ENCODE assay signal across 1 worm cellular context in the genomic region with DNA sequence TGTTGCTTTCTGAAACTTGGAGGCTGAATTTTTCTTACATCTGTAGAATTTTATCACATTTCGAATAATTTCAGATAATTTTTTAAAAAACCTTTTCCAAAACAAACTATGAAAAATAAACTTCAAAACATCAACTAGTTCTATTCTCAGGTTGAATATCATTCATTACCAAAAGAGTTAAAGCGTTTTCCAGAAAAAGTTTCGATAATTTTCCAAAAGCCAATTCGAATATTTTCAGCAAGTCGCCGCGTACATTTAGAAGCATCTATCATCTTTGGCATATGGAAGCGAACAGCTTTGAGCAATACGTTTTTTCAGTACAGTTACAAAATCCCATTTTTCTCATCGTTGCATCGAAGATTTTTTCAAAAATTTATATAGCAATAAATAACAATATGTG.
A peak's percentile ranks its signal among the peaks of the same experiment; 100 is the strongest.
TF ChIP-seq lines count a peak whose summit lies in the region.

No protein-coding gene starts in this region.

TF ChIP-seq in whole organism, L1 larva, 84 proteins besides CTCF, POLR2A, EP300 and RAD21 (continued from another document):
- TF ChIP-seq fkh-8 (tag; optimal IDR thresholded peaks at IDR 0.05; lab: Kevin White, UChicago), result no peak
- TF ChIP-seq egl-13 (tag; optimal IDR thresholded peaks at IDR 0.05; lab: Kevin White, UChicago), result no peak
- no peak for TF ChIP-seq jun-1 (tag; optimal IDR thresholded peaks at IDR 0.05; lab: Kevin White, UChicago)
- TF ChIP-seq elt-2 (tag; optimal IDR thresholded peaks at IDR 0.05; lab: Kevin White, UChicago), result no peak
- peak; percentile 42 for TF ChIP-seq nhr-47 (tag; optimal IDR thresholded peaks at IDR 0.05; lab: Kevin White, UChicago)
- TF ChIP-seq nhr-19 (GFP tag; conservative IDR thresholded peaks at IDR 0.05; lab: Robert Waterston, UW), result no peak; the same call in 1 of the 2 replicates
- TF ChIP-seq C04F5.9 (tag; optimal IDR thresholded peaks at IDR 0.05; lab: Kevin White, UChicago), result no peak
- TF ChIP-seq ceh-82 (tag; optimal IDR thresholded peaks at IDR 0.05; lab: Kevin White, UChicago), result no peak
- TF ChIP-seq grh-1 (GFP tag; IDR thresholded peaks at IDR 0.05; lab: Robert Waterston, UW), result no peak
- TF ChIP-seq nhr-28 (tag; optimal IDR thresholded peaks at IDR 0.05; lab: Kevin White, UChicago), result no peak
- no peak for TF ChIP-seq fkh-10 (GFP tag; optimal IDR thresholded peaks at IDR 0.05; lab: Kevin White, UChicago)
- no peak for TF ChIP-seq nhr-11 (tag; optimal IDR thresholded peaks at IDR 0.05; lab: Kevin White, UChicago)
- no peak for TF ChIP-seq ceh-88 (GFP tag; IDR thresholded peaks at IDR 0.05; lab: Robert Waterston, UW)
- TF ChIP-seq sup-37 (GFP tag; optimal IDR thresholded peaks at IDR 0.05; lab: Kevin White, UChicago), result no peak
- TF ChIP-seq F16B12.6 (tag; optimal IDR thresholded peaks at IDR 0.05; lab: Kevin White, UChicago), result no peak
- TF ChIP-seq lin-39 (tag; optimal IDR thresholded peaks at IDR 0.05; lab: Kevin White, UChicago), result no peak
- TF ChIP-seq ztf-4 (tag; optimal IDR thresholded peaks at IDR 0.05; lab: Kevin White, UChicago), result peak; percentile 57
- TF ChIP-seq lin-13 (GFP tag; optimal IDR thresholded peaks at IDR 0.05; lab: Kevin White, UChicago), result no peak
- no peak for TF ChIP-seq rnt-1 (tag; optimal IDR thresholded peaks at IDR 0.05; lab: Kevin White, UChicago)
- peak; percentile 62 for TF ChIP-seq nhr-90 (tag; optimal IDR thresholded peaks at IDR 0.05; lab: Kevin White, UChicago; ENCODE audit: poor library complexity)
- TF ChIP-seq vab-15 (tag; optimal IDR thresholded peaks at IDR 0.05; lab: Kevin White, UChicago), result no peak
- TF ChIP-seq zag-1 (tag; optimal IDR thresholded peaks at IDR 0.05; lab: Kevin White, UChicago), result no peak
- TF ChIP-seq xbp-1 (tag; optimal IDR thresholded peaks at IDR 0.05; lab: Kevin White, UChicago), result no peak
- no peak for TF ChIP-seq ceh-8 (GFP tag; optimal IDR thresholded peaks at IDR 0.05; lab: Kevin White, UChicago)
- TF ChIP-seq C34B4.2 (tag; optimal IDR thresholded peaks at IDR 0.05; lab: Kevin White, UChicago), result no peak
- peak in 1 of 2 experiments; percentile 9 for TF ChIP-seq lin-35 (GFP tag; optimal IDR thresholded peaks at IDR 0.05; lab: Kevin White, UChicago)
- no peak for TF ChIP-seq nhr-85 (tag; lab: Kevin White, UChicago)
